Fruit fly (Drosophila melanogaster) whole organism, embryonic: Measurements from ENCODE around the gene CG8944.

Experiments used
- Bdp1 ChIP-seq: fragments of 200-800 bp; sonication (Bioruptor generic); optimal IDR thresholded peaks from 3 replicates; lab custom pipeline; 2016; ENCODE audit warnings: missing biosample characterization, missing genetic modification characterization
- Bgb ChIP-seq: fragments of 200-800 bp; sonication (Bioruptor generic); IDR thresholded peaks from 2 replicates; pipeline ENCODE4 v1.3.6; 2022; ENCODE audit warnings: missing biosample characterization, missing genetic modification characterization; ENCODE audit not compliant: partially characterized antibody
- BtbVII ChIP-seq: fragments of 200-800 bp; sonication (Bioruptor generic); optimal IDR thresholded peaks from 3 replicates; lab custom pipeline; 2017; ENCODE audit warnings: missing biosample characterization, mild to moderate bottlenecking, missing genetic modification characterization
- CG10209 ChIP-seq: fragments of 200-800 bp; sonication (Bioruptor generic); optimal IDR thresholded peaks from 3 replicates; lab custom pipeline; 2017; ENCODE audit warnings: missing biosample characterization, mild to moderate bottlenecking, missing genetic modification characterization, missing genetic modification reagents
- CG11723 ChIP-seq: fragments of 200-800 bp; sonication (Bioruptor generic); optimal IDR thresholded peaks from 2 replicates; lab custom pipeline; 2017; ENCODE audit warnings: missing biosample characterization, mild to moderate bottlenecking, missing genetic modification characterization
- CG12299 ChIP-seq: fragments of 200-800 bp; sonication (Bioruptor generic); optimal IDR thresholded peaks from 2 replicates; lab custom pipeline; 2018; ENCODE audit warnings: missing biosample characterization, mild to moderate bottlenecking, missing genetic modification characterization
- CG13775 ChIP-seq: fragments of 200-800 bp; sonication (Bioruptor generic); optimal IDR thresholded peaks from 3 replicates; lab custom pipeline; 2017; ENCODE audit warnings: missing biosample characterization, mild to moderate bottlenecking, missing genetic modification characterization
- CG15269 ChIP-seq: fragments of 200-800 bp; sonication (Bioruptor generic); optimal IDR thresholded peaks from 2 replicates; lab custom pipeline; 2018; ENCODE audit warnings: missing biosample characterization, mild to moderate bottlenecking, missing genetic modification characterization, moderate library complexity
- CG16813 ChIP-seq: fragments of 200-800 bp; sonication (Bioruptor generic); IDR thresholded peaks from 3 replicates; pipeline ENCODE4 v1.3.6; 2022; ENCODE audit warnings: missing biosample characterization, missing genetic modification characterization; ENCODE audit not compliant: partially characterized antibody
- CG17359 ChIP-seq: fragments of 200-800 bp; sonication (Bioruptor generic); optimal IDR thresholded peaks from 3 replicates; lab custom pipeline; 2018; ENCODE audit warnings: missing biosample characterization, mild to moderate bottlenecking, missing genetic modification characterization, moderate library complexity
- CG18619 ChIP-seq: fragments of 200-800 bp; sonication (Bioruptor generic); optimal IDR thresholded peaks from 3 replicates; lab custom pipeline; 2017; ENCODE audit warnings: missing biosample characterization, mild to moderate bottlenecking, missing genetic modification characterization
- CG2202 ChIP-seq: fragments of 200-800 bp; sonication (Bioruptor generic); optimal IDR thresholded peaks from 2 replicates; lab custom pipeline; 2018; ENCODE audit warnings: missing biosample characterization, mild to moderate bottlenecking, missing genetic modification characterization
- CG42726 ChIP-seq: fragments of 200-800 bp; sonication (Bioruptor generic); IDR thresholded peaks from 2 replicates; pipeline ENCODE4 v1.3.6; 2022; ENCODE audit warnings: missing biosample characterization, missing genetic modification characterization; ENCODE audit not compliant: partially characterized antibody
- CG4707 ChIP-seq: fragments of 200-800 bp; sonication (Bioruptor generic); optimal IDR thresholded peaks from 2 replicates; lab custom pipeline; 2018; ENCODE audit warnings: missing biosample characterization, mild to moderate bottlenecking, missing genetic modification characterization, moderate library complexity
- CG5245 ChIP-seq: fragments of 200-800 bp; sonication (Bioruptor generic); optimal IDR thresholded peaks from 3 replicates; lab custom pipeline; 2016; ENCODE audit warnings: missing biosample characterization, missing genetic modification characterization
- CG6683 ChIP-seq: fragments of 200-800 bp; sonication (Bioruptor generic); optimal IDR thresholded peaks from 2 replicates; lab custom pipeline; 2017; ENCODE audit warnings: missing biosample characterization, mild to moderate bottlenecking, missing genetic modification characterization, missing genetic modification reagents
- CG8281 ChIP-seq: fragments of 200-800 bp; sonication (Bioruptor generic); optimal IDR thresholded peaks from 2 replicates; lab custom pipeline; 2018; ENCODE audit warnings: missing biosample characterization, mild to moderate bottlenecking, missing genetic modification characterization, moderate library complexity
- CG8359 ChIP-seq: fragments of 200-800 bp; sonication (Bioruptor generic); optimal IDR thresholded peaks from 2 replicates; lab custom pipeline; 2017; ENCODE audit warnings: missing biosample characterization, mild to moderate bottlenecking, missing genetic modification characterization, borderline replicate concordance
- CG9727 ChIP-seq: fragments of 200-800 bp; sonication (Bioruptor generic); optimal IDR thresholded peaks from 3 replicates; lab custom pipeline; 2017; ENCODE audit warnings: missing biosample characterization, mild to moderate bottlenecking, missing genetic modification characterization
- Drgx ChIP-seq: fragments of 200-800 bp; sonication (Bioruptor generic); IDR thresholded peaks from 2 replicates; pipeline ENCODE4 v1.3.6; 2022; ENCODE audit warnings: missing biosample characterization, missing genetic modification characterization
- Fer3 ChIP-seq: fragments of 200-800 bp; sonication (Bioruptor generic); optimal IDR thresholded peaks from 2 replicates; lab custom pipeline; 2018; ENCODE audit warnings: missing biosample characterization, mild to moderate bottlenecking, missing genetic modification characterization, moderate library complexity
- HLH4C ChIP-seq: fragments of 200-800 bp; sonication (Bioruptor generic); IDR thresholded peaks from 3 replicates; pipeline ENCODE4 v1.3.6; 2022; ENCODE audit warnings: missing biosample characterization, missing genetic modification characterization; ENCODE audit not compliant: partially characterized antibody
- HLHmδ ChIP-seq: fragments of 200-800 bp; sonication (Bioruptor generic); optimal IDR thresholded peaks from 2 replicates; lab custom pipeline; 2018; ENCODE audit warnings: missing biosample characterization, mild to moderate bottlenecking, missing genetic modification characterization, moderate library complexity
- MBD-R2 ChIP-seq: fragments of 200-800 bp; sonication (Bioruptor generic); IDR thresholded peaks from 2 replicates; pipeline ENCODE4 v1.3.6; 2022; ENCODE audit warnings: missing biosample characterization, missing genetic modification characterization
- Meics ChIP-seq: fragments of 200-800 bp; sonication (Bioruptor generic); optimal IDR thresholded peaks from 2 replicates; lab custom pipeline; 2017; ENCODE audit warnings: missing biosample characterization, mild to moderate bottlenecking, missing genetic modification characterization
- Mes4 ChIP-seq: fragments of 200-800 bp; sonication (Bioruptor generic); optimal IDR thresholded peaks from 2 replicates; lab custom pipeline; 2016; ENCODE audit warnings: missing biosample characterization, missing genetic modification characterization
- Oaz ChIP-seq: fragments of 200-800 bp; sonication (Bioruptor generic); IDR thresholded peaks from 2 replicates; pipeline ENCODE4 v1.3.6; 2022; ENCODE audit warnings: missing biosample characterization, missing genetic modification characterization
- Oli ChIP-seq: fragments of 200-800 bp; sonication (Bioruptor generic); optimal IDR thresholded peaks from 2 replicates; lab custom pipeline; 2018; ENCODE audit warnings: missing biosample characterization, mild to moderate bottlenecking, missing genetic modification characterization, moderate library complexity
- Opbp ChIP-seq: fragments of 200-800 bp; sonication (Bioruptor generic); IDR thresholded peaks from 3 replicates; pipeline ENCODE4 v1.3.6; 2022; ENCODE audit warnings: missing biosample characterization, missing genetic modification characterization; ENCODE audit not compliant: partially characterized antibody
- PHDP ChIP-seq: fragments of 200-800 bp; sonication (Bioruptor generic); optimal IDR thresholded peaks from 3 replicates; lab custom pipeline; 2018; ENCODE audit warnings: missing biosample characterization, mild to moderate bottlenecking, missing genetic modification characterization, moderate library complexity
- Poxn ChIP-seq: fragments of 200-800 bp; sonication (Bioruptor generic); IDR thresholded peaks from 2 replicates; pipeline ENCODE4 v1.3.6; 2022; ENCODE audit warnings: missing biosample characterization, missing genetic modification characterization
- Taf1 ChIP-seq: fragments of 200-800 bp; sonication (Bioruptor generic); IDR thresholded peaks from 2 replicates; pipeline ENCODE4 v1.3.6; 2022; ENCODE audit warnings: missing biosample characterization, missing genetic modification characterization
- Xbp1 ChIP-seq: fragments of 200-800 bp; sonication (Bioruptor generic); optimal IDR thresholded peaks from 3 replicates; lab custom pipeline; 2016; ENCODE audit warnings: missing biosample characterization, mild to moderate bottlenecking, missing genetic modification characterization
- bbx ChIP-seq: fragments of 200-800 bp; sonication (Bioruptor generic); IDR thresholded peaks from 2 replicates; pipeline ENCODE4 v1.3.6; 2022; ENCODE audit warnings: missing biosample characterization, missing genetic modification characterization; ENCODE audit not compliant: partially characterized antibody
- ems ChIP-seq: fragments of 200-800 bp; sonication (Bioruptor generic); optimal IDR thresholded peaks from 3 replicates; lab custom pipeline; 2016; ENCODE audit warnings: missing biosample characterization, missing genetic modification characterization
- fd3F ChIP-seq: fragments of 200-800 bp; sonication (Bioruptor generic); optimal IDR thresholded peaks from 2 replicates; lab custom pipeline; 2018; ENCODE audit warnings: missing biosample characterization, mild to moderate bottlenecking, missing genetic modification characterization, moderate library complexity
- fu2 ChIP-seq: fragments of 200-800 bp; sonication (Bioruptor generic); optimal IDR thresholded peaks from 2 replicates; lab custom pipeline; 2016; ENCODE audit warnings: missing biosample characterization, missing genetic modification characterization
- grau ChIP-seq: fragments of 200-800 bp; optimal IDR thresholded peaks from 3 replicates; lab custom pipeline; 2019; ENCODE audit warnings: missing biosample characterization, mild to moderate bottlenecking, missing genetic modification characterization, moderate library complexity
- hkb ChIP-seq, 2 experiments: fragments of 200-800 bp in 1 of 2; fragments of >200 bp in 1 of 2; sonication (Bioruptor generic) in 1 of 2; IDR thresholded peaks in 1 of 2; optimal IDR thresholded peaks in 1 of 2; 2 replicates each; pipeline versions ENCODE4 v1.3.6 to Lab custom; 2017 to 2022; ENCODE audit warnings: missing biosample characterization in 1 of 2, missing genetic modification characterization in 1 of 2
- insv ChIP-seq, 2 experiments: fragments of 200-800 bp; sonication (Bioruptor generic); optimal IDR thresholded peaks; 3 replicates each; lab custom pipeline; 2016 to 2018; ENCODE audit warnings: missing biosample characterization in 2 of 2, missing genetic modification characterization in 2 of 2
- kah ChIP-seq: fragments of 200-800 bp; sonication (Bioruptor generic); optimal IDR thresholded peaks from 2 replicates; lab custom pipeline; 2018; ENCODE audit warnings: missing biosample characterization, mild to moderate bottlenecking, missing genetic modification characterization
- rib ChIP-seq: fragments of 200-800 bp; sonication (Bioruptor generic); IDR thresholded peaks from 2 replicates; pipeline ENCODE4 v1.3.6; 2022; ENCODE audit warnings: missing biosample characterization, missing genetic modification characterization
- row ChIP-seq: fragments of 200-800 bp; sonication (Bioruptor generic); IDR thresholded peaks from 3 replicates; pipeline ENCODE4 v1.3.6; 2022; ENCODE audit warnings: missing biosample characterization, missing genetic modification characterization
- scrt ChIP-seq: fragments of 200-800 bp; sonication (Bioruptor generic); optimal IDR thresholded peaks from 2 replicates; lab custom pipeline; 2018; ENCODE audit warnings: missing biosample characterization, mild to moderate bottlenecking, missing genetic modification characterization, moderate library complexity
- sqz ChIP-seq: fragments of 200-800 bp; sonication (Bioruptor generic); optimal IDR thresholded peaks from 3 replicates; lab custom pipeline; 2018; ENCODE audit warnings: missing biosample characterization, mild to moderate bottlenecking, missing genetic modification characterization
- unpg ChIP-seq: fragments of 200-800 bp; sonication (Bioruptor generic); optimal IDR thresholded peaks from 3 replicates; lab custom pipeline; 2018; ENCODE audit warnings: missing biosample characterization, mild to moderate bottlenecking, missing genetic modification characterization, moderate library complexity

CG8944 gene

dm6 chrX:15788235-15789187 lies 42.5 kb upstream of the CG8944 start, which contains the start of gene Rhp (continued):
- TF ChIP-seq HLH4C (peak; percentile 23; the same call in 1 of the 3 replicates), CG8281 (tag; lab: Kevin White, UChicago) (peak; percentile 18), Bdp1 (GFP tag; lab: Kevin White, UChicago) (no peak), Taf1 (GFP tag; lab: Robert Waterston, UW) (no peak), CG18619 (peak; percentile 48), CG42726 (GFP tag; lab: Robert Waterston, UW) (no peak), Meics (GFP tag; lab: Kevin White, UChicago) (peak; percentile 51), Bgb (GFP tag; lab: Robert Waterston, UW) (peak; percentile 55; the same call in 1 of the 2 replicates), PHDP (tag; lab: Kevin White, UChicago) (peak; percentile 71), Drgx (GFP tag; lab: Robert Waterston, UW) (peak; percentile 6; the same call in 1 of the 2 replicates), CG9727 (GFP tag; lab: Kevin White, UChicago) (peak; percentile 36), Xbp1 (GFP tag; lab: Kevin White, UChicago) (no peak), Opbp (GFP tag; lab: Robert Waterston, UW) (0 out of 3 replicates have a peak, but pooled peaks have one; percentile 14), unpg (GFP tag; lab: Kevin White, UChicago) (peak; percentile 51), CG8359 (GFP tag; lab: Kevin White, UChicago) (peak; percentile 25), hkb (optimal IDR thresholded peaks at IDR 0.05; lab: Kevin White, UChicago) (no peak), hkb (GFP tag; IDR thresholded peaks at IDR 0.05; lab: Robert Waterston, UW) (peak; percentile 66), ems (GFP tag; lab: Kevin White, UChicago) (no peak), fd3F (GFP tag; lab: Kevin White, UChicago) (peak; percentile 58), Oli (tag; lab: Kevin White, UChicago) (peak; percentile 16), Oaz (GFP tag; lab: Robert Waterston, UW) (no peak), CG5245 (no peak), CG10209 (peak; percentile 43), bbx (peak; percentile 50; the same call in 1 of the 2 replicates), Fer3 (peak; percentile 51), fu2 (GFP tag; lab: Kevin White, UChicago) (no peak), kah (peak; percentile 36), row (GFP tag; lab: Robert Waterston, UW) (peak; percentile 32; the same call in 2 of the 3 replicates), CG13775 (GFP tag; lab: Kevin White, UChicago) (no peak), BtbVII (GFP tag; lab: Kevin White, UChicago) (peak; percentile 68), CG16813 (GFP tag; lab: Robert Waterston, UW) (peak; percentile 27; the same call in 1 of the 3 replicates), CG11723 (GFP tag; lab: Kevin White, UChicago) (no peak), Mes4 (GFP tag; lab: Kevin White, UChicago) (no peak), scrt (peak; percentile 3), CG15269 (tag; lab: Kevin White, UChicago) (peak; percentile 47), grau (tag; lab: Kevin White, UChicago) (peak; percentile 19), rib (GFP tag; lab: Robert Waterston, UW) (no peak), CG6683 (GFP tag; lab: Kevin White, UChicago) (peak; percentile 23), CG12299 (peak; percentile 65), MBD-R2 (GFP tag; lab: Robert Waterston, UW) (peak; percentile 7), HLHmδ (peak; percentile 5), Poxn (GFP tag; lab: Robert Waterston, UW) (no peak), insv (GFP tag; optimal IDR thresholded peaks at IDR 0.05; lab: Kevin White, UChicago) (no peak), sqz (GFP tag; lab: Kevin White, UChicago) (peak; percentile 58), CG4707 (peak; percentile 62), CG2202 (tag; lab: Kevin White, UChicago) (peak; percentile 39), CG17359 (tag; lab: Kevin White, UChicago) (peak; percentile 78)
